Fruit fly (Drosophila melanogaster) whole organism, wandering third instar larva: ENCODE measurements around the gene CG14013.
A peak's percentile ranks its signal among the peaks of the same experiment; 100 is the strongest.

Source experiments
- Abd-B ChIP-seq: fragments of >200 bp; optimal IDR thresholded peaks from 2 replicates; lab custom pipeline; 2017; ENCODE audit warnings: missing biosample characterization, missing genetic modification characterization
- CG32264 ChIP-seq: fragments of 200-800 bp; sonication (Bioruptor generic); optimal IDR thresholded peaks from 2 replicates; lab custom pipeline; 2016; ENCODE audit warnings: missing biosample characterization, missing genetic modification characterization
- CG9705 ChIP-seq: fragments of 200-800 bp; sonication (Bioruptor generic); optimal IDR thresholded peaks from 2 replicates; lab custom pipeline; 2018; ENCODE audit warnings: missing biosample characterization, mild to moderate bottlenecking, missing genetic modification characterization
- CrebA ChIP-seq: fragments of 200-800 bp; sonication (Bioruptor generic); optimal IDR thresholded peaks from 2 replicates; lab custom pipeline; 2016; ENCODE audit warnings: missing biosample characterization, mild to moderate bottlenecking, missing genetic modification characterization, borderline replicate concordance
- Dfd ChIP-seq: fragments of >200 bp; optimal IDR thresholded peaks from 2 replicates; lab custom pipeline; 2017; ENCODE audit warnings: missing biosample characterization, missing genetic modification characterization
- Dif ChIP-seq: fragments of 200-275, 200-300 bp; sonication (Bioruptor generic); optimal IDR thresholded peaks from 2 replicates; lab custom pipeline; 2018; ENCODE audit warnings: missing biosample characterization, missing genetic modification characterization; ENCODE audit not compliant: partially characterized antibody
- GATAd ChIP-seq: sonication (Bioruptor generic); optimal IDR thresholded peaks from 2 replicates; lab custom pipeline; 2016; ENCODE audit warnings: missing biosample characterization, missing genetic modification characterization
- HLH106 ChIP-seq: fragments of 200-800 bp; optimal IDR thresholded peaks from 3 replicates; lab custom pipeline; 2019; ENCODE audit warnings: missing biosample characterization, mild to moderate bottlenecking, missing genetic modification characterization, moderate library complexity
- Hnf4 ChIP-seq: fragments of 200-800 bp; sonication (Bioruptor generic); optimal IDR thresholded peaks from 2 replicates; lab custom pipeline; 2016; ENCODE audit warnings: missing biosample characterization, mild to moderate bottlenecking, missing genetic modification characterization
- Hr78 ChIP-seq: fragments of >200 bp; optimal IDR thresholded peaks from 2 replicates; lab custom pipeline; 2017; ENCODE audit warnings: missing biosample characterization, missing genetic modification characterization
- Hr83 ChIP-seq: fragments of 200-300 bp; sonication (Bioruptor generic); optimal IDR thresholded peaks from 2 replicates; lab custom pipeline; 2016; ENCODE audit warnings: missing biosample characterization, mild to moderate bottlenecking, missing genetic modification characterization, moderate library complexity; ENCODE audit not compliant: poor library complexity, severe bottlenecking
- Jra ChIP-seq: sonication (Bioruptor generic); optimal IDR thresholded peaks from 2 replicates; lab custom pipeline; 2016; ENCODE audit warnings: missing biosample characterization, missing genetic modification characterization
- Mio ChIP-seq: sonication (Bioruptor generic); optimal IDR thresholded peaks from 2 replicates; lab custom pipeline; 2016; ENCODE audit warnings: missing biosample characterization, missing genetic modification characterization
- Myc ChIP-seq: fragments of >200 bp; optimal IDR thresholded peaks from 2 replicates; lab custom pipeline; 2017
- N ChIP-seq: fragments of >200 bp; optimal IDR thresholded peaks from 2 replicates; lab custom pipeline; 2018; ENCODE audit warnings: missing biosample characterization, missing external identifiers, missing genetic modification characterization
- OdsH ChIP-seq: fragments of 200-800 bp; sonication (Bioruptor generic); optimal IDR thresholded peaks from 2 replicates; lab custom pipeline; 2016; ENCODE audit warnings: missing biosample characterization, mild to moderate bottlenecking, missing genetic modification characterization
- Rel ChIP-seq, 2 experiments: fragments of 200-800 bp; sonication (Bioruptor generic) in 1 of 2; optimal IDR thresholded peaks; 2 replicates in 1 of 2; 3 replicates in 1 of 2; lab custom pipeline; 2016 to 2019; ENCODE audit warnings: mild to moderate bottlenecking in 2 of 2, missing biosample characterization in 2 of 2, missing genetic modification characterization in 2 of 2, moderate library complexity in 1 of 2
- Sp1 ChIP-seq: fragments of 200-800 bp; sonication (Bioruptor generic); optimal IDR thresholded peaks from 3 replicates; lab custom pipeline; 2019; ENCODE audit warnings: missing biosample characterization, mild to moderate bottlenecking, missing genetic modification characterization, moderate library complexity
- Vsx2 ChIP-seq: fragments of 200-300, 225-300 bp; sonication (Bioruptor generic); optimal IDR thresholded peaks from 2 replicates; lab custom pipeline; 2018; ENCODE audit warnings: missing biosample characterization, missing genetic modification characterization; ENCODE audit not compliant: partially characterized antibody
- br ChIP-seq: fragments of 200-800 bp; sonication (Bioruptor generic); optimal IDR thresholded peaks from 2 replicates; lab custom pipeline; 2016; ENCODE audit warnings: missing biosample characterization, missing genetic modification characterization
- brk ChIP-seq: fragments of 200-800 bp; sonication (Bioruptor generic); optimal IDR thresholded peaks from 2 replicates; lab custom pipeline; 2016; ENCODE audit warnings: missing biosample characterization, mild to moderate bottlenecking, missing genetic modification characterization
- dl ChIP-seq, 2 experiments: fragments of 175-275, 200-275 bp in 1 of 2; fragments of 200-275 bp in 1 of 2; sonication (Bioruptor generic); optimal IDR thresholded peaks; lab custom pipeline; 2018; ENCODE audit warnings: mild to moderate bottlenecking in 2 of 2, missing biosample characterization in 2 of 2, missing genetic modification characterization in 2 of 2, moderate library complexity in 2 of 2; ENCODE audit not compliant: partially characterized antibody in 2 of 2, insufficient read depth in 1 of 2
- dmrt93B ChIP-seq: fragments of 200-800 bp; sonication (Bioruptor generic); optimal IDR thresholded peaks from 2 replicates; lab custom pipeline; 2018; ENCODE audit warnings: missing biosample characterization, mild to moderate bottlenecking, missing genetic modification characterization
- dsf ChIP-seq: sonication (Bioruptor generic); optimal IDR thresholded peaks from 2 replicates; lab custom pipeline; 2016; ENCODE audit warnings: missing biosample characterization, missing genetic modification characterization, borderline replicate concordance
- ey ChIP-seq: fragments of 200-800 bp; sonication (Bioruptor generic); optimal IDR thresholded peaks from 2 replicates; lab custom pipeline; 2016; ENCODE audit warnings: missing biosample characterization, missing genetic modification characterization
- foxo ChIP-seq, 2 experiments: fragments of 200-800 bp; sonication (Bioruptor generic); optimal IDR thresholded peaks; 2 replicates in 1 of 2; 3 replicates in 1 of 2; lab custom pipeline; 2016 to 2017; ENCODE audit warnings: missing biosample characterization in 2 of 2, missing genetic modification characterization in 2 of 2
- fru ChIP-seq: fragments of 200-800 bp; sonication (Bioruptor generic); optimal IDR thresholded peaks from 3 replicates; lab custom pipeline; 2016; ENCODE audit warnings: missing biosample characterization, mild to moderate bottlenecking, missing genetic modification characterization
- h ChIP-seq: fragments of 200-800 bp; sonication (Bioruptor generic); optimal IDR thresholded peaks from 3 replicates; lab custom pipeline; 2016; ENCODE audit warnings: missing biosample characterization, mild to moderate bottlenecking, missing genetic modification characterization
- jim ChIP-seq: fragments of 175-275, 200-325 bp; sonication (Bioruptor generic); optimal IDR thresholded peaks from 2 replicates; lab custom pipeline; 2016; ENCODE audit warnings: missing biosample characterization, mild to moderate bottlenecking, missing genetic modification characterization
- lola ChIP-seq: fragments of >200 bp; optimal IDR thresholded peaks from 2 replicates; lab custom pipeline; 2017; ENCODE audit warnings: missing biosample characterization, missing genetic modification characterization
- pan ChIP-seq: fragments of >200 bp; optimal IDR thresholded peaks from 2 replicates; lab custom pipeline; 2017
- psq ChIP-seq: fragments of 200-800 bp; sonication (Bioruptor generic); optimal IDR thresholded peaks from 3 replicates; lab custom pipeline; 2017; ENCODE audit warnings: missing biosample characterization, mild to moderate bottlenecking, missing genetic modification characterization, moderate library complexity
- rgr ChIP-seq: fragments of 200-800 bp; sonication (Bioruptor generic); optimal IDR thresholded peaks from 3 replicates; lab custom pipeline; 2016; ENCODE audit warnings: missing biosample characterization, mild to moderate bottlenecking, missing genetic modification characterization
- sage ChIP-seq: fragments of 200-800 bp; sonication (Bioruptor generic); optimal IDR thresholded peaks from 2 replicates; lab custom pipeline; 2016; ENCODE audit warnings: missing biosample characterization, mild to moderate bottlenecking, missing genetic modification characterization
- sv ChIP-seq: fragments of 200-800 bp; sonication (Bioruptor generic); optimal IDR thresholded peaks from 3 replicates; lab custom pipeline; 2016; ENCODE audit warnings: missing biosample characterization, missing genetic modification characterization
- tai ChIP-seq: sonication (Bioruptor generic); optimal IDR thresholded peaks from 2 replicates; lab custom pipeline; 2016; ENCODE audit warnings: missing biosample characterization, missing genetic modification characterization
- usp ChIP-seq: fragments of >200 bp; optimal IDR thresholded peaks from 2 replicates; lab custom pipeline; 2017; ENCODE audit warnings: missing biosample characterization, missing genetic modification characterization
- woc ChIP-seq: sonication (Bioruptor generic); optimal IDR thresholded peaks from 2 replicates; lab custom pipeline; 2016; ENCODE audit warnings: missing biosample characterization, mild to moderate bottlenecking, missing genetic modification characterization

CG14013 gene

dm6 chr2L:5547288-5547777 lies 6.3 kb downstream of the CG14013 start:
- peak; percentile 13 for TF ChIP-seq Dif
- TF ChIP-seq Hr83 (GFP tag; lab: Kevin White, UChicago): no peak
- TF ChIP-seq rgr (GFP tag; lab: Kevin White, UChicago): peak; percentile 67
- no peak for TF ChIP-seq pan (lab: Kevin White, UChicago)
- no peak for TF ChIP-seq sv (GFP tag; lab: Kevin White, UChicago)

dm6 chr2L:5546518-5547287 lies 6.9 kb downstream of the CG14013 start, which contains the start of gene Oscillin:
TSS of gene Oscillin (plus strand) at chr2L:5547086.
- TF ChIP-seq tai (GFP tag; lab: Kevin White, UChicago) (no peak), fru (peak; percentile 48), br (GFP tag; lab: Kevin White, UChicago) (peak; percentile 26), Myc (lab: Kevin White, UChicago) (no peak), rgr (GFP tag; lab: Kevin White, UChicago) (peak; percentile 31), Jra (GFP tag; lab: Kevin White, UChicago) (no peak), Rel (GFP tag; optimal IDR thresholded peaks at IDR 0.05; lab: Kevin White, UChicago) (no peak), Rel (tag; optimal IDR thresholded peaks at IDR 0.05; lab: Kevin White, UChicago) (no peak), Vsx2 (GFP tag; lab: Kevin White, UChicago) (peak; percentile 56), Hnf4 (GFP tag; lab: Kevin White, UChicago) (peak; percentile 14), dsf (GFP tag; lab: Kevin White, UChicago) (no peak), lola (GFP tag; lab: Kevin White, UChicago) (no peak), N (GFP tag; lab: Kevin White, UChicago) (no peak), woc (GFP tag; lab: Kevin White, UChicago) (peak; percentile 71), Dfd (GFP tag; lab: Kevin White, UChicago) (no peak), Hr83 (GFP tag; lab: Kevin White, UChicago) (no peak), dl (GFP tag; optimal IDR thresholded peaks at IDR 0.05; lab: Kevin White, UChicago; ENCODE audit: insufficient read depth in 1 of 2, partially characterized antibody in 2 of 2) (peak in 1 of 2 experiments; percentile 18), sage (GFP tag; lab: Kevin White, UChicago) (peak; percentile 12), brk (GFP tag; lab: Kevin White, UChicago) (peak; percentile 61), Hr78 (no peak), Abd-B (no peak), usp (GFP tag; lab: Kevin White, UChicago) (no peak), Dif (no peak), ey (GFP tag; lab: Kevin White, UChicago) (peak; percentile 28), Sp1 (GFP tag; lab: Kevin White, UChicago) (no peak), Mio (GFP tag; lab: Kevin White, UChicago) (no peak), dmrt93B (GFP tag; lab: Kevin White, UChicago) (peak; percentile 61), sv (GFP tag; lab: Kevin White, UChicago) (peak; percentile 78), psq (peak; percentile 90), CG32264 (GFP tag; lab: Kevin White, UChicago) (no peak), GATAd (GFP tag; lab: Kevin White, UChicago) (no peak), HLH106 (tag; lab: Kevin White, UChicago) (peak; percentile 76), CrebA (GFP tag; lab: Kevin White, UChicago) (no peak), foxo (GFP tag; optimal IDR thresholded peaks at IDR 0.05; lab: Kevin White, UChicago) (peak in 1 of 2 experiments; percentile 70), jim (GFP tag; lab: Kevin White, UChicago) (no peak), OdsH (GFP tag; lab: Kevin White, UChicago) (peak; percentile 20), h (GFP tag; lab: Kevin White, UChicago) (peak; percentile 72), CG9705 (peak; percentile 3), pan (lab: Kevin White, UChicago) (no peak)
